Worm (Caenorhabditis elegans): ENCODE data around the gene cit-1.1.

- TF ChIP-seq flt-1 (GFP tag; IDR thresholded peaks at IDR 0.05) (no peak), ref-1 (GFP tag; conservative IDR thresholded peaks at IDR 0.05) (no peak), cog-1 (tag; optimal IDR thresholded peaks at IDR 0.05) (no peak), ztf-23 (GFP tag; IDR thresholded peaks at IDR 0.05) (no peak)
Observed at ce11 chrIII:7969121-7969520, 40.5 kb downstream of the cit-1.1 start, which contains the start of the genes F54H12.8 and F54H12.7.

All from whole organism, midembryonic.